Worm (Caenorhabditis elegans): ENCODE data around the gene glo-1.

DNA sequence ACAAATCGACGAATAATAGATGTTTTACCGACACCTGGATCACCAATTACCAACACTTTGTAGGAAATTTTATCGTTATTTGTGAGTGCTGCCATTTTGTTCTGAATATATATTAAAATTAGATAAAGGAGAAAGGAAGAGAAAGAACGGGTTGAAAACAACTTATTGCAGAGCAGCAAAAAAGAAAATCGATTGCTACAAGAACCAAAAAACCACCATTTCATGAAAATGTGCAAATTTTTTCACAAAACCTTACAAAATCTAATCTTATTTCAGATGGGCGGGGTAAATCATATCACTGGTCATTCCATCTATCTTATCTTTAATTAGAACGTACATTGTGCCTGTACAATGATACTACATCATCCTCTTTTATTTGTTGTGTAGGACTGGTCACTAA lies at the start of gene glo-1:
- TF ChIP-seq isw-1 (GFP tag; IDR thresholded peaks at IDR 0.05) (no peak), lsy-2 (tag; optimal IDR thresholded peaks at IDR 0.05) (no peak), lin-15B (tag; optimal IDR thresholded peaks at IDR 0.05) (no peak), snpc-4 (tag; optimal IDR thresholded peaks at IDR 0.05) (no peak), nhr-28 (tag; optimal IDR thresholded peaks at IDR 0.05) (no peak), fkh-10 (GFP tag; optimal IDR thresholded peaks at IDR 0.05) (no peak), pqm-1 (tag; optimal IDR thresholded peaks at IDR 0.05) (no peak), mef-2 (tag; optimal IDR thresholded peaks at IDR 0.05) (no peak), egl-27 (tag; optimal IDR thresholded peaks at IDR 0.05) (no peak), nhr-237 (tag; optimal IDR thresholded peaks at IDR 0.05) (no peak), hpl-2 (GFP tag; optimal IDR thresholded peaks at IDR 0.05) (no peak), ceh-90 (tag; optimal IDR thresholded peaks at IDR 0.05) (no peak), ztf-11 (tag; optimal IDR thresholded peaks at IDR 0.05) (no peak)
